Fruit fly (Drosophila melanogaster): ENCODE results near the gene CG31697.
A peak's percentile ranks its signal among the peaks of the same experiment; 100 is the strongest.

The CG31697 gene

DNA sequence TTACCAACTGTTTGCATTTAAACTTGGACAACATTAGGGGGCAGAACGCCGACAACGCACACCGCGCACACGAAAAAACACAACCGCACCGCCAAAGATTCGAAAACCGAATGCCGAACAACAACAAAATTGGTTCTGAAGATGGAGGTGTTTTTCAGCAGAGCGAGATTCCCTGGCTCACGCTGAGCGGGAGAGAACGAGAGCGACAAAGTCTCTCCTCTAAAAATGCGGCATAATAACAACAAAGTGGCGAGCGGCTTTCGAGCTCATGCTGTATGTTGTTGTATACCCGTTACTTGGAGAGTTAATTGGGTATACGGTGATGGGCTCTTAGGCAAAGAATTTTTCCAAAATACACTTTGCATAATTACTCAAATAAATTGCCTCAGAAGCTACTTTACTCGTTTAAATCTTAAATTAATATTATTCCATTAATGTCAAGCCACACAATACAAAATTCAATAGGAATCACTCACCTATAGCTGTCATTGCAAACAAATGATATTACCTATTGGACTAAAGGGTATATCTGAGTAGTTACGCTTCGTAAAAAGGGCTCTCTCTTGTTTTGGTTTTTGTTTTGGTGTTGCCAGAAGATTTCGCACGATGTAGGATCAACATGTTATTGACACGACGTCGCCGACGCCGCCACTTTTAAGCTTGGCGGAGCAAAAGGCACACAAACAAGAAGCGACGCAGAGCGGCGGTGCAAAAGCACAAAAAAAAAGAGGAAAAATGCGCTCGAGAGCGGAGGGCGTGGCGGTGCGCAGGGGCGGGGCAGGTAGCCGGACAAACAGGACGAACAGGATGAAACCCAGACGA is 37.5 kb downstream of the CG31697 start (continued):
- TF ChIP-seq CG10147 (GFP tag; optimal IDR thresholded peaks at IDR 0.05) = peak; percentile 57
- peak; percentile 78 for TF ChIP-seq CG12769 (tag; optimal IDR thresholded peaks at IDR 0.05)
- peak; percentile 53 for TF ChIP-seq CG8388 (GFP tag; optimal IDR thresholded peaks at IDR 0.05)
- no peak for TF ChIP-seq ro (GFP tag; IDR thresholded peaks at IDR 0.05)
- no peak for TF ChIP-seq sim (GFP tag; IDR thresholded peaks at IDR 0.05)
- TF ChIP-seq phol (tag; optimal IDR thresholded peaks at IDR 0.05) = peak; percentile 62
- no peak for TF ChIP-seq inv (GFP tag; IDR thresholded peaks at IDR 0.05; ENCODE audit: partially characterized antibody)
- peak; percentile 45 for TF ChIP-seq CG6765 (GFP tag; optimal IDR thresholded peaks at IDR 0.05)
- peak; percentile 76 for TF ChIP-seq cwo (GFP tag; optimal IDR thresholded peaks at IDR 0.05)
- no peak for TF ChIP-seq Bgb (GFP tag; IDR thresholded peaks at IDR 0.05; ENCODE audit: partially characterized antibody)
- peak; percentile 67 for TF ChIP-seq CG31441 (GFP tag; IDR thresholded peaks at IDR 0.05)
- no peak for TF ChIP-seq wor (GFP tag; IDR thresholded peaks at IDR 0.05)
- TF ChIP-seq Six4 (GFP tag; optimal IDR thresholded peaks at IDR 0.05) = no peak
- TF ChIP-seq CG4404 (GFP tag; IDR thresholded peaks at IDR 0.05) = peak; percentile 48
- peak in 1 of 3 experiments; percentile 46 for TF ChIP-seq lola (GFP tag; optimal IDR thresholded peaks at IDR 0.05)
- peak; percentile 86 to 94 for TF ChIP-seq Trl (optimal IDR thresholded peaks at IDR 0.05)
- peak; percentile 55 for TF ChIP-seq Trl (GFP tag; optimal IDR thresholded peaks at IDR 0.05)
- peak in 1 of 2 experiments; percentile 8 for TF ChIP-seq Hr78 (GFP tag; optimal IDR thresholded peaks at IDR 0.05)
- peak; percentile 68; the same call in 1 of the 2 replicates for TF ChIP-seq slbo (GFP tag; IDR thresholded peaks at IDR 0.05)
- TF ChIP-seq Dll (GFP tag; IDR thresholded peaks at IDR 0.05; ENCODE audit: partially characterized antibody) = no peak
- TF ChIP-seq Kr (GFP tag; optimal IDR thresholded peaks at IDR 0.05) = no peak
- peak; percentile 17 for TF ChIP-seq maf-S (GFP tag; optimal IDR thresholded peaks at IDR 0.05)
- TF ChIP-seq Dip3 (GFP tag; optimal IDR thresholded peaks at IDR 0.05) = peak; percentile 60
- TF ChIP-seq stwl (tag; optimal IDR thresholded peaks at IDR 0.05) = no peak
- no peak for TF ChIP-seq CG11093 (GFP tag; IDR thresholded peaks at IDR 0.05)
- TF ChIP-seq Opbp (GFP tag; IDR thresholded peaks at IDR 0.05; ENCODE audit: partially characterized antibody) = no peak; the same call in 2 of the 3 replicates
- peak; percentile 75 for TF ChIP-seq dysf (GFP tag; IDR thresholded peaks at IDR 0.05)
- peak; percentile 14; the same call in 1 of the 2 replicates for TF ChIP-seq amos (GFP tag; IDR thresholded peaks at IDR 0.05; ENCODE audit: partially characterized antibody)
- peak; percentile 62; the same call in 2 of the 3 replicates for TF ChIP-seq tgo (GFP tag; IDR thresholded peaks at IDR 0.05)
- 0 out of 2 replicates have a peak, but pooled peaks have one; percentile 5 for TF ChIP-seq Ada2b (GFP tag; IDR thresholded peaks at IDR 0.05)
- no peak for TF ChIP-seq Dip2 (GFP tag; IDR thresholded peaks at IDR 0.05)
- TF ChIP-seq tio (GFP tag; optimal IDR thresholded peaks at IDR 0.05) = peak; percentile 63
- TF ChIP-seq CG7271 (tag; optimal IDR thresholded peaks at IDR 0.05) = no peak
- peak; percentile 44 for TF ChIP-seq abd-A (tag; optimal IDR thresholded peaks at IDR 0.05)
- peak; percentile 43 for TF ChIP-seq CG17568 (GFP tag; optimal IDR thresholded peaks at IDR 0.05)
- no peak for TF ChIP-seq CG16813 (GFP tag; IDR thresholded peaks at IDR 0.05; ENCODE audit: partially characterized antibody)
- TF ChIP-seq vnd (GFP tag; IDR thresholded peaks at IDR 0.05; ENCODE audit: partially characterized antibody) = no peak
- TF ChIP-seq NC2β (GFP tag; optimal IDR thresholded peaks at IDR 0.05) = peak; percentile 24
- no peak for TF ChIP-seq CG15479 (GFP tag; optimal IDR thresholded peaks at IDR 0.05)
- no peak for TF ChIP-seq sr (GFP tag; IDR thresholded peaks at IDR 0.05)
- peak; percentile 77 for TF ChIP-seq grau (tag; optimal IDR thresholded peaks at IDR 0.05)
- TF ChIP-seq CG7963 (GFP tag; IDR thresholded peaks at IDR 0.05; ENCODE audit: partially characterized antibody) = no peak
- peak; percentile 52 for TF ChIP-seq zfh2 (GFP tag; optimal IDR thresholded peaks at IDR 0.05)
- no peak for TF ChIP-seq CG4282 (GFP tag; optimal IDR thresholded peaks at IDR 0.05)
- TF ChIP-seq ems (GFP tag; optimal IDR thresholded peaks at IDR 0.05) = peak; percentile 59
- no peak for TF ChIP-seq gsb (GFP tag; IDR thresholded peaks at IDR 0.05)
- peak; percentile 24 for TF ChIP-seq CG4820 (GFP tag; optimal IDR thresholded peaks at IDR 0.05)
- TF ChIP-seq fd102C (GFP tag; optimal IDR thresholded peaks at IDR 0.05) = no peak

All from whole organism, embryonic.